Fruit fly (Drosophila melanogaster) whole organism, embryonic: Measurements from ENCODE around the gene Clc.

Experiments used
- Blimp-1 ChIP-seq: fragments of 200-800 bp; sonication (Bioruptor generic); optimal IDR thresholded peaks from 3 replicates; lab custom pipeline; 2018; ENCODE audit warnings: missing biosample characterization, missing genetic modification characterization, mild to moderate bottlenecking, moderate library complexity, missing genetic modification reagents
- C15 ChIP-seq: fragments of 200-800 bp; sonication (Bioruptor generic); IDR thresholded peaks from 3 replicates; pipeline ENCODE4 v1.3.6; 2022; ENCODE audit warnings: missing biosample characterization, missing genetic modification characterization
- CG10274 ChIP-seq: fragments of 200-800 bp; sonication (Bioruptor generic); optimal IDR thresholded peaks from 3 replicates; lab custom pipeline; 2017; ENCODE audit warnings: missing biosample characterization, mild to moderate bottlenecking, missing genetic modification characterization
- CG10431 ChIP-seq: fragments of 200-800 bp; sonication (Bioruptor generic); optimal IDR thresholded peaks from 3 replicates; lab custom pipeline; 2018; ENCODE audit warnings: missing biosample characterization, mild to moderate bottlenecking, missing genetic modification characterization
- CG11093 ChIP-seq: fragments of 200-800 bp; sonication (Bioruptor generic); IDR thresholded peaks from 3 replicates; pipeline ENCODE4 v1.3.6; 2022; ENCODE audit warnings: missing biosample characterization, missing genetic modification characterization
- CG11695 ChIP-seq: fragments of 200-800 bp; sonication (Bioruptor generic); IDR thresholded peaks from 3 replicates; pipeline ENCODE4 v1.3.6; 2022; ENCODE audit warnings: missing biosample characterization, missing genetic modification characterization
- CG12236 ChIP-seq: fragments of 200-800 bp; sonication (Bioruptor generic); optimal IDR thresholded peaks from 2 replicates; lab custom pipeline; 2016; ENCODE audit warnings: missing biosample characterization, missing genetic modification characterization
- CG1529 ChIP-seq: fragments of 200-800 bp; sonication (Bioruptor generic); optimal IDR thresholded peaks from 3 replicates; lab custom pipeline; 2018; ENCODE audit warnings: missing biosample characterization, missing genetic modification characterization
- CG15514 ChIP-seq: fragments of 200-800 bp; sonication (Bioruptor generic); optimal IDR thresholded peaks from 3 replicates; lab custom pipeline; 2017; ENCODE audit warnings: missing biosample characterization, missing genetic modification characterization, mild to moderate bottlenecking, moderate library complexity, missing genetic modification reagents
- CG17568 ChIP-seq: fragments of 200-800 bp; sonication (Bioruptor generic); optimal IDR thresholded peaks from 2 replicates; lab custom pipeline; 2018; ENCODE audit warnings: missing biosample characterization, mild to moderate bottlenecking, missing genetic modification characterization, moderate library complexity
- CG17912 ChIP-seq: fragments of 200-800 bp; sonication (Bioruptor generic); optimal IDR thresholded peaks from 2 replicates; lab custom pipeline; 2018; ENCODE audit warnings: missing biosample characterization, mild to moderate bottlenecking, missing genetic modification characterization
- CG18764 ChIP-seq: fragments of 200-800 bp; sonication (Bioruptor generic); optimal IDR thresholded peaks from 3 replicates; lab custom pipeline; 2016; ENCODE audit warnings: missing biosample characterization, missing genetic modification characterization
- CG30020 ChIP-seq: fragments of 200-800 bp; optimal IDR thresholded peaks from 2 replicates; lab custom pipeline; 2019; ENCODE audit warnings: missing biosample characterization, mild to moderate bottlenecking, missing genetic modification characterization, moderate library complexity
- CG3281 ChIP-seq: fragments of 200-800 bp; sonication (Bioruptor generic); optimal IDR thresholded peaks from 3 replicates; lab custom pipeline; 2017; ENCODE audit warnings: missing biosample characterization, mild to moderate bottlenecking, missing genetic modification characterization
- CG42726 ChIP-seq: fragments of 200-800 bp; sonication (Bioruptor generic); IDR thresholded peaks from 2 replicates; pipeline ENCODE4 v1.3.6; 2022; ENCODE audit warnings: missing biosample characterization, missing genetic modification characterization; ENCODE audit not compliant: partially characterized antibody
- CG4360 ChIP-seq: fragments of 200-800 bp; sonication (Bioruptor generic); IDR thresholded peaks from 2 replicates; pipeline ENCODE4 v1.3.6; 2022; ENCODE audit warnings: missing biosample characterization, missing genetic modification characterization
- CG4424 ChIP-seq: fragments of 200-800 bp; sonication (Bioruptor generic); optimal IDR thresholded peaks from 3 replicates; lab custom pipeline; 2016; ENCODE audit warnings: missing biosample characterization, missing genetic modification characterization
- CG7357 ChIP-seq: fragments of 200-800 bp; sonication (Bioruptor generic); IDR thresholded peaks from 3 replicates; pipeline ENCODE4 v1.3.6; 2022; ENCODE audit warnings: missing biosample characterization, missing genetic modification characterization
- CG7839 ChIP-seq: fragments of 200-800 bp; sonication (Bioruptor generic); optimal IDR thresholded peaks from 3 replicates; lab custom pipeline; 2018; ENCODE audit warnings: missing biosample characterization, mild to moderate bottlenecking, missing genetic modification characterization, moderate library complexity
- CG7987 ChIP-seq: fragments of 200-800 bp; sonication (Bioruptor generic); optimal IDR thresholded peaks from 2 replicates; lab custom pipeline; 2018; ENCODE audit warnings: missing biosample characterization, mild to moderate bottlenecking, missing genetic modification characterization, moderate library complexity
- CG9437 ChIP-seq: fragments of 200-800 bp; sonication (Bioruptor generic); optimal IDR thresholded peaks from 2 replicates; lab custom pipeline; 2018; ENCODE audit warnings: missing biosample characterization, mild to moderate bottlenecking, missing genetic modification characterization
- Deaf1 ChIP-seq: fragments of 200-800 bp; optimal IDR thresholded peaks from 3 replicates; lab custom pipeline; 2019; ENCODE audit warnings: missing biosample characterization, mild to moderate bottlenecking, missing genetic modification characterization, moderate library complexity
- Doc2 ChIP-seq: fragments of 200-800 bp; sonication (Bioruptor generic); IDR thresholded peaks from 2 replicates; pipeline ENCODE4 v1.3.6; 2022; ENCODE audit warnings: missing biosample characterization, missing genetic modification characterization
- E2f2 ChIP-seq: fragments of 200-800 bp; sonication (Bioruptor generic); IDR thresholded peaks from 2 replicates; pipeline ENCODE4 v1.3.6; 2022; ENCODE audit warnings: missing biosample characterization, missing genetic modification characterization
- ERR ChIP-seq: fragments of 200-800 bp; sonication (Bioruptor generic); optimal IDR thresholded peaks from 2 replicates; lab custom pipeline; 2016; ENCODE audit warnings: missing biosample characterization, missing genetic modification characterization
- Hr3 ChIP-seq: fragments of 200-800 bp; sonication (Bioruptor generic); optimal IDR thresholded peaks from 3 replicates; lab custom pipeline; 2016; ENCODE audit warnings: missing biosample characterization, missing genetic modification characterization
- Hr78 ChIP-seq, 2 experiments: fragments of 200-800 bp in 1 of 2; fragments of >200 bp in 1 of 2; sonication (Bioruptor generic) in 1 of 2; optimal IDR thresholded peaks; 2 replicates each; lab custom pipeline; 2017 to 2019; ENCODE audit warnings: missing biosample characterization in 2 of 2, missing genetic modification characterization in 2 of 2, mild to moderate bottlenecking in 1 of 2, moderate library complexity in 1 of 2
- Lpt ChIP-seq: fragments of >200 bp; optimal IDR thresholded peaks from 2 replicates; lab custom pipeline; 2018; ENCODE audit warnings: missing biosample characterization, missing genetic modification characterization
- MBD-R2 ChIP-seq: fragments of 200-800 bp; sonication (Bioruptor generic); IDR thresholded peaks from 2 replicates; pipeline ENCODE4 v1.3.6; 2022; ENCODE audit warnings: missing biosample characterization, missing genetic modification characterization
- Poxn ChIP-seq: fragments of 200-800 bp; sonication (Bioruptor generic); IDR thresholded peaks from 2 replicates; pipeline ENCODE4 v1.3.6; 2022; ENCODE audit warnings: missing biosample characterization, missing genetic modification characterization
- Sox102F ChIP-seq: fragments of 200-800 bp; sonication (Bioruptor generic); optimal IDR thresholded peaks from 2 replicates; lab custom pipeline; 2018; ENCODE audit warnings: missing biosample characterization, mild to moderate bottlenecking, missing genetic modification characterization, moderate library complexity
- Xrp1 ChIP-seq: fragments of 200-800 bp; sonication (Bioruptor generic); IDR thresholded peaks from 2 replicates; pipeline ENCODE4 v1.3.6; 2022; ENCODE audit warnings: missing biosample characterization, missing genetic modification characterization
- az2 ChIP-seq: fragments of 200-800 bp; sonication (Bioruptor generic); optimal IDR thresholded peaks from 3 replicates; lab custom pipeline; 2016; ENCODE audit warnings: missing biosample characterization, missing genetic modification characterization
- bab2 ChIP-seq: fragments of 200-800 bp; sonication (Bioruptor generic); optimal IDR thresholded peaks from 2 replicates; lab custom pipeline; 2016; ENCODE audit warnings: missing biosample characterization, missing genetic modification characterization
- bbx ChIP-seq: fragments of 200-800 bp; sonication (Bioruptor generic); IDR thresholded peaks from 2 replicates; pipeline ENCODE4 v1.3.6; 2022; ENCODE audit warnings: missing biosample characterization, missing genetic modification characterization; ENCODE audit not compliant: partially characterized antibody
- chif ChIP-seq, 2 experiments: fragments of 200-800 bp; sonication (Bioruptor generic); optimal IDR thresholded peaks; 3 replicates each; lab custom pipeline; 2016; ENCODE audit warnings: missing biosample characterization in 2 of 2, missing genetic modification characterization in 2 of 2
- chinmo ChIP-seq: fragments of 200-800 bp; sonication (Bioruptor generic); IDR thresholded peaks from 4 replicates; pipeline ENCODE4 v1.3.6; 2022; ENCODE audit warnings: missing biosample characterization, missing genetic modification characterization; ENCODE audit not compliant: partially characterized antibody
- da ChIP-seq: fragments of 200-800 bp; sonication (Bioruptor generic); optimal IDR thresholded peaks from 2 replicates; lab custom pipeline; 2016; ENCODE audit warnings: missing biosample characterization, missing genetic modification characterization
- dysf ChIP-seq: fragments of 200-800 bp; sonication (Bioruptor generic); IDR thresholded peaks from 3 replicates; pipeline ENCODE4 v1.3.6; 2022; ENCODE audit warnings: missing biosample characterization, missing genetic modification characterization
- fd102C ChIP-seq: fragments of 200-800 bp; sonication (Bioruptor generic); optimal IDR thresholded peaks from 2 replicates; lab custom pipeline; 2018; ENCODE audit warnings: missing biosample characterization, mild to moderate bottlenecking, missing genetic modification characterization, moderate library complexity
- fd3F ChIP-seq: fragments of 200-800 bp; sonication (Bioruptor generic); optimal IDR thresholded peaks from 2 replicates; lab custom pipeline; 2018; ENCODE audit warnings: missing biosample characterization, mild to moderate bottlenecking, missing genetic modification characterization, moderate library complexity
- gcm2 ChIP-seq: fragments of 200-800 bp; sonication (Bioruptor generic); optimal IDR thresholded peaks from 2 replicates; lab custom pipeline; 2016; ENCODE audit warnings: missing biosample characterization, missing genetic modification characterization
- ham ChIP-seq: fragments of 200-800 bp; sonication (Bioruptor generic); IDR thresholded peaks from 2 replicates; pipeline ENCODE4 v1.3.6; 2022; ENCODE audit warnings: missing biosample characterization, missing genetic modification characterization
- lbe ChIP-seq: fragments of 200-800 bp; sonication (Bioruptor generic); optimal IDR thresholded peaks from 2 replicates; lab custom pipeline; 2016; ENCODE audit warnings: missing biosample characterization, mild to moderate bottlenecking, missing genetic modification characterization
- mam ChIP-seq: fragments of 200-800 bp; sonication (Bioruptor generic); optimal IDR thresholded peaks from 3 replicates; lab custom pipeline; 2016; ENCODE audit warnings: missing biosample characterization, missing genetic modification characterization
- nau ChIP-seq: fragments of 200-800 bp; sonication (Bioruptor generic); optimal IDR thresholded peaks from 3 replicates; lab custom pipeline; 2017; ENCODE audit warnings: missing biosample characterization, mild to moderate bottlenecking, missing genetic modification characterization, missing genetic modification reagents
- pum ChIP-seq: fragments of 200-800 bp; sonication (Bioruptor generic); optimal IDR thresholded peaks from 2 replicates; lab custom pipeline; 2016; ENCODE audit warnings: missing biosample characterization, missing genetic modification characterization
- sens ChIP-seq: fragments of 200-800 bp; sonication (Bioruptor generic); peaks from one replicate; lab custom pipeline; 2016; ENCODE audit warnings: missing biosample characterization, missing genetic modification characterization
- seq ChIP-seq: fragments of 200-800 bp; sonication (Bioruptor generic); IDR thresholded peaks from 2 replicates; pipeline ENCODE4 v1.3.6; 2022; ENCODE audit warnings: missing biosample characterization, missing genetic modification characterization
- shn ChIP-seq: fragments of 200-800 bp; sonication (Bioruptor generic); optimal IDR thresholded peaks from 3 replicates; lab custom pipeline; 2016; ENCODE audit warnings: missing biosample characterization, missing genetic modification characterization
- sug ChIP-seq: fragments of 200-800 bp; optimal IDR thresholded peaks from 2 replicates; lab custom pipeline; 2019; ENCODE audit warnings: missing biosample characterization, mild to moderate bottlenecking, missing genetic modification characterization, moderate library complexity
- toy ChIP-seq: fragments of 200-800 bp; sonication (Bioruptor generic); IDR thresholded peaks from 2 replicates; pipeline ENCODE4 v1.3.6; 2022; ENCODE audit warnings: missing biosample characterization, missing genetic modification characterization

Gene Clc

DNA sequence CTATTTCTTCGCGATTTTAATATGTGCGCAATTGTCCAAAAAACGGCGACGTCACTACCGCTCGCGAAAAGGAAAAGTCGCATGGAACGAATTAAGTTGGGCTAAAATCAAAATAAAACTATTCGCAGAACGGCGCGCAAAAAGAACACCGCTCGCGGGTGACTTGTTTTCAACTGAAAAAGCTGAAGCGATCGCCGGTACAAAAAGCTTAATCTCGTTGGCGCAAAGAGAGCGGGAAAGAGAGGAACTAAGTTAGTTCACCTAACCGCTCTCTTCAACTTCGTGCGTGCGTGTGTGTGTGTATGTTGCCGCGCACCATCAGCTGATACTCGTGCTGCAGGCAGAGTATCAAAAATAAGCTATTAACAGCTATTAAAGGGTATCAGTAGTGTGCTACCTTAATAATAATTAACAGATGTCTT is 42.7 kb upstream of the Clc start, which contains the start of gene CG42674 (continued):
- TF ChIP-seq Sox102F (GFP tag; lab: Kevin White, UChicago) (no peak), CG10431 (GFP tag; lab: Kevin White, UChicago) (no peak), Blimp-1 (GFP tag; lab: Kevin White, UChicago) (no peak), CG11695 (no peak), ham (GFP tag; lab: Robert Waterston, UW) (no peak), CG42726 (GFP tag; lab: Robert Waterston, UW) (no peak; the same call in 1 of the 2 replicates), Xrp1 (GFP tag; lab: Robert Waterston, UW) (no peak), MBD-R2 (GFP tag; lab: Robert Waterston, UW) (no peak), Doc2 (GFP tag; lab: Robert Waterston, UW) (no peak), shn (no peak), chif (GFP tag; optimal IDR thresholded peaks at IDR 0.05; lab: Kevin White, UChicago) (no peak), da (no peak), sens (no peak), E2f2 (GFP tag; lab: Robert Waterston, UW) (peak; percentile 15; the same call in 1 of the 2 replicates), ERR (GFP tag; lab: Kevin White, UChicago) (no peak), CG4424 (GFP tag; lab: Kevin White, UChicago) (no peak), CG30020 (no peak), C15 (GFP tag; lab: Robert Waterston, UW) (no peak), CG15514 (GFP tag; lab: Kevin White, UChicago) (peak; percentile 94), dysf (GFP tag; lab: Robert Waterston, UW) (no peak), Poxn (GFP tag; lab: Robert Waterston, UW) (no peak), Hr78 (GFP tag; optimal IDR thresholded peaks at IDR 0.05; lab: Kevin White, UChicago) (no peak), fd3F (GFP tag; lab: Kevin White, UChicago) (no peak), CG4360 (GFP tag; lab: Robert Waterston, UW) (no peak), CG10274 (GFP tag; lab: Kevin White, UChicago) (no peak), CG11093 (no peak), CG17912 (GFP tag; lab: Kevin White, UChicago) (no peak), lbe (GFP tag; lab: Kevin White, UChicago) (no peak), CG1529 (GFP tag; lab: Kevin White, UChicago) (no peak), az2 (GFP tag; lab: Kevin White, UChicago) (no peak), CG7839 (tag; lab: Kevin White, UChicago) (no peak), bbx (GFP tag; lab: Robert Waterston, UW) (peak; percentile 38; the same call in 1 of the 2 replicates), mam (GFP tag; lab: Kevin White, UChicago) (no peak), bab2 (GFP tag; lab: Kevin White, UChicago) (no peak), CG3281 (GFP tag; lab: Kevin White, UChicago) (peak; percentile 23), CG7987 (GFP tag; lab: Kevin White, UChicago) (peak; percentile 3), Hr3 (GFP tag; lab: Kevin White, UChicago) (no peak), chinmo (GFP tag; lab: Robert Waterston, UW) (peak; percentile 60; the same call in 1 of the 4 replicates), Lpt (GFP tag; lab: Kevin White, UChicago) (no peak), gcm2 (no peak), CG7357 (no peak), toy (GFP tag; lab: Robert Waterston, UW) (no peak), Deaf1 (tag; lab: Kevin White, UChicago) (no peak), fd102C (GFP tag; lab: Kevin White, UChicago) (no peak), CG9437 (no peak), CG12236 (GFP tag; lab: Kevin White, UChicago) (no peak), pum (no peak), CG18764 (GFP tag; lab: Kevin White, UChicago) (no peak), sug (tag; lab: Kevin White, UChicago) (no peak), nau (GFP tag; lab: Kevin White, UChicago) (no peak), CG17568 (GFP tag; lab: Kevin White, UChicago) (peak; percentile 27), seq (GFP tag; lab: Robert Waterston, UW) (0 out of 2 replicates have a peak, but pooled peaks have one; percentile 11)
